Worm (Caenorhabditis elegans): ENCODE measurements around the gene Y51H4A.5.

- TF ChIP-seq pha-4 (tag; optimal IDR thresholded peaks at IDR 0.05) (no peak), ama-1 (optimal IDR thresholded peaks at IDR 0.05) (no peak), ama-1 (GFP tag; optimal IDR thresholded peaks at IDR 0.05) (no peak)
These were observed 16.7 kb upstream of the Y51H4A.5 start, which contains the start of gene uroc-1 for ce11 chrIV:16542649-16543048.
